Worm (Caenorhabditis elegans): Measurements from ENCODE around the gene his-32.

DNA sequence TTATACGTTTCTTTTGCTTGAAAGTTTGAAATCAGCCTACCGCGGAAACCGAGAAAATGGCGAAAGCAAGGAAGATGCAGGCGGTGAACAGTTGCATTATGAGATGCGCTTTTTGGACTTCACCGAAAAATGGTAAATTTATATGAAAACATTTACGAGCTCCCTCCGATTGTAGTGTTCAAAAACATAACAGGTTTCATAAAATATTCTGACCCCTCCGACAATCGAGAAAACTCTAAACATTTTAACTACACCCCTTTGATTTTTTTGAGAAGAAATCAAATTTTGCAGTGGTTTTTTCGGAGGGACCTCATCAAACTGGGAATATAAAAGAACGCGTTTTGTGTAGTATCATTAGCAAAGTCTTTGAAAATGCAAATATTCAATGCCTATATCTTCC, 12.9 kb downstream of the his-32 start, which contains the start of the genes F17E9.18 and F17E9.15:
- TF ChIP-seq unc-39 (tag; optimal IDR thresholded peaks at IDR 0.05) (no peak), ama-1 (optimal IDR thresholded peaks at IDR 0.05) (no peak), dve-1 (tag; optimal IDR thresholded peaks at IDR 0.05; ENCODE audit: insufficient read depth) (no peak), lsy-2 (tag; optimal IDR thresholded peaks at IDR 0.05) (no peak), nhr-10 (tag; optimal IDR thresholded peaks at IDR 0.05) (no peak), aly-2 (tag; optimal IDR thresholded peaks at IDR 0.05) (no peak), D1046.2 (GFP tag; IDR thresholded peaks at IDR 0.05) (no peak)
